Fruit fly (Drosophila melanogaster): Measurements from ENCODE around the gene CG14635.

Gene CG14635

dm6 chrX:801157-801872 is 43.3 kb upstream of the CG14635 start, which contains the start of gene Rbf (continued):
- TF ChIP-seq CG6689 (GFP tag; IDR thresholded peaks at IDR 0.05) (no peak), insv (GFP tag; optimal IDR thresholded peaks at IDR 0.05) (no peak), CG16863 (GFP tag; optimal IDR thresholded peaks at IDR 0.05) (no peak), BtbVII (GFP tag; optimal IDR thresholded peaks at IDR 0.05) (no peak), Dfd (GFP tag; optimal IDR thresholded peaks at IDR 0.05) (no peak), CG4617 (GFP tag; optimal IDR thresholded peaks at IDR 0.05; ENCODE audit: borderline replicate concordance) (peak; percentile 53), D19A (tag; optimal IDR thresholded peaks at IDR 0.05) (no peak), zfh1 (GFP tag; IDR thresholded peaks at IDR 0.05) (no peak), CG42726 (GFP tag; IDR thresholded peaks at IDR 0.05; ENCODE audit: partially characterized antibody) (peak; percentile 28; the same call in 1 of the 2 replicates), CG9797 (GFP tag; optimal IDR thresholded peaks at IDR 0.05) (peak; percentile 81), Ptx1 (GFP tag; IDR thresholded peaks at IDR 0.05) (no peak), CG3726 (GFP tag; IDR thresholded peaks at IDR 0.05) (no peak), nom (GFP tag; optimal IDR thresholded peaks at IDR 0.05) (no peak), CG12104 (GFP tag; optimal IDR thresholded peaks at IDR 0.05) (no peak), knrl (GFP tag; IDR thresholded peaks at IDR 0.05; ENCODE audit: partially characterized antibody) (peak; percentile 61; the same call in 2 of the 3 replicates), CG6254 (GFP tag; optimal IDR thresholded peaks at IDR 0.05) (no peak), odd (GFP tag; optimal IDR thresholded peaks at IDR 0.05) (no peak), CG8478 (optimal IDR thresholded peaks at IDR 0.05) (no peak), gro (GFP tag; optimal IDR thresholded peaks at IDR 0.05) (no peak), CG10654 (GFP tag; optimal IDR thresholded peaks at IDR 0.05) (no peak), CG1603 (tag; optimal IDR thresholded peaks at IDR 0.05) (peak; percentile 62), Hr78 (GFP tag; optimal IDR thresholded peaks at IDR 0.05) (no peak), ERR (GFP tag; optimal IDR thresholded peaks at IDR 0.05) (no peak), Lpt (GFP tag; optimal IDR thresholded peaks at IDR 0.05) (no peak), hb (GFP tag; IDR thresholded peaks at IDR 0.05; ENCODE audit: partially characterized antibody) (peak; percentile 58; the same call in 1 of the 3 replicates), pho (GFP tag; optimal IDR thresholded peaks at IDR 0.05) (no peak), CG13775 (GFP tag; optimal IDR thresholded peaks at IDR 0.05) (no peak), CoRest (tag; optimal IDR thresholded peaks at IDR 0.05) (peak; percentile 33), CG14014 (GFP tag; IDR thresholded peaks at IDR 0.05) (no peak), CG4282 (GFP tag; optimal IDR thresholded peaks at IDR 0.05) (no peak), Jarid2 (GFP tag; optimal IDR thresholded peaks at IDR 0.05) (no peak), wdn (GFP tag; IDR thresholded peaks at IDR 0.05) (no peak), bbx (GFP tag; IDR thresholded peaks at IDR 0.05; ENCODE audit: partially characterized antibody) (peak; percentile 53; the same call in 1 of the 2 replicates), Ets97D (GFP tag; optimal IDR thresholded peaks at IDR 0.05) (peak; percentile 41), Scr (GFP tag; IDR thresholded peaks at IDR 0.05; ENCODE audit: partially characterized antibody) (peak; percentile 66), Dip2 (GFP tag; IDR thresholded peaks at IDR 0.05) (no peak), Mes4 (GFP tag; optimal IDR thresholded peaks at IDR 0.05) (no peak), CkIIα-i1 (GFP tag; IDR thresholded peaks at IDR 0.05) (no peak), nerfin-2 (GFP tag; IDR thresholded peaks at IDR 0.05; ENCODE audit: partially characterized antibody) (0 out of 2 replicates have a peak, but pooled peaks have one; percentile 38), repo (GFP tag; optimal IDR thresholded peaks at IDR 0.05) (no peak), CG6854 (GFP tag; optimal IDR thresholded peaks at IDR 0.05) (no peak), CG13287 (GFP tag; IDR thresholded peaks at IDR 0.05; ENCODE audit: partially characterized antibody) (peak; percentile 55; the same call in 1 of the 2 replicates), CG4730 (GFP tag; IDR thresholded peaks at IDR 0.05) (no peak), CG18476 (GFP tag; optimal IDR thresholded peaks at IDR 0.05) (no peak), otp (GFP tag; IDR thresholded peaks at IDR 0.05) (no peak), Dll (GFP tag; IDR thresholded peaks at IDR 0.05; ENCODE audit: partially characterized antibody) (peak; percentile 65), luna (GFP tag; optimal IDR thresholded peaks at IDR 0.05) (no peak), z (GFP tag; IDR thresholded peaks at IDR 0.05) (no peak), CG2199 (GFP tag; IDR thresholded peaks at IDR 0.05) (no peak)
